Worm (Caenorhabditis elegans) whole organism, mixed stage, embryonic: ENCODE measurements around the gene rpl-26.
A peak's percentile ranks its signal among the peaks of the same experiment; 100 is the strongest.

ENCODE experiments used
- bed-3 ChIP-seq: fragments of 200-800 bp; sonication (Bioruptor generic); optimal IDR thresholded peaks from 3 replicates; lab custom pipeline; 2018; ENCODE audit warnings: mild to moderate bottlenecking, missing genetic modification characterization, moderate library complexity, missing compliant biosample characterization
- blmp-1 ChIP-seq: fragments of 150-350 bp; optimal IDR thresholded peaks from 2 replicates; lab custom pipeline; 2014; ENCODE audit warnings: missing biosample characterization, missing genetic modification characterization
- ceh-43 ChIP-seq: fragments of 200-800 bp; sonication (Bioruptor generic); optimal IDR thresholded peaks from 2 replicates; lab custom pipeline; 2018; ENCODE audit warnings: mild to moderate bottlenecking, missing genetic modification characterization, moderate library complexity, missing compliant biosample characterization
- elt-3 ChIP-seq: fragments of 150-350 bp; optimal IDR thresholded peaks from 2 replicates; lab custom pipeline; 2014; ENCODE audit warnings: missing biosample characterization, missing genetic modification characterization
- nhr-237 ChIP-seq: fragments of 150-350 bp; optimal IDR thresholded peaks from 2 replicates; lab custom pipeline; 2014; ENCODE audit warnings: missing biosample characterization, missing genetic modification characterization
- nhr-28 ChIP-seq: fragments of 150-350 bp; optimal IDR thresholded peaks from 2 replicates; lab custom pipeline; 2014; ENCODE audit warnings: missing biosample characterization, missing genetic modification characterization
- nhr-76 ChIP-seq: sonication (generic microtip); optimal IDR thresholded peaks from 2 replicates; lab custom pipeline; 2017; ENCODE audit warnings: missing biosample characterization, missing genetic modification characterization
- pha-4 ChIP-seq: fragments of 150-350 bp; optimal IDR thresholded peaks from 2 replicates; lab custom pipeline; 2018; ENCODE audit warnings: missing biosample characterization, missing genetic modification reagents, missing genetic modification characterization
- tbx-8 ChIP-seq: fragments of 200-800 bp; sonication (Bioruptor generic); optimal IDR thresholded peaks from 2 replicates; lab custom pipeline; 2018; ENCODE audit warnings: mild to moderate bottlenecking, missing genetic modification characterization, moderate library complexity, missing compliant biosample characterization
- unc-120 ChIP-seq: sonication (generic microtip); optimal IDR thresholded peaks from 2 replicates; lab custom pipeline; 2017; ENCODE audit warnings: missing genetic modification characterization, missing compliant biosample characterization; ENCODE audit not compliant: poor library complexity, severe bottlenecking
- unc-62 ChIP-seq: fragments of 150-350 bp; optimal IDR thresholded peaks from 2 replicates; lab custom pipeline; 2014; ENCODE audit warnings: missing biosample characterization, missing genetic modification reagents, missing genetic modification characterization
- ztf-11 ChIP-seq: fragments of 150-350 bp; optimal IDR thresholded peaks from 2 replicates; lab custom pipeline; 2014; ENCODE audit warnings: missing biosample characterization, missing genetic modification characterization

DNA sequence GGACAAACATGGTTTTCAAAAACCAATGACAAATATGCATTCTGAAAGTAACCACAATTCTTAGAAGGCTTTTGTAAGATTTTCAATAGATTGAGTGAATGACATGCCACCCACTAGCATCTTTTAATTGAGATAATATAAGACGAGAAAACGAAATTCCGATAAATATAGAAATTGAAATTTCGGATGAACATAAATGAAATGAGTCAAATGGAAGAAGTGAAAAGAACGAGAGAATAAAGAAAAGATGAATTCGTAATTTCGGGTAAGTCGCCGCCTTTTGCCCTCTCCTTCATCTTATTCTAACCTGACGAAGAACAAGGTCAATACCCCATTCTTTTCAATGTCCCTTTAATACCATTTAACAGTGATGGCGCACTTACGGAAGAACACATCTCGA lies 39.8 kb downstream of the rpl-26 start:
- TF ChIP-seq nhr-76 (tag; lab: Kevin White, UChicago) = no peak
- no peak for TF ChIP-seq unc-62 (GFP tag; lab: Kevin White, UChicago)
- TF ChIP-seq ceh-43 (GFP tag; lab: Kevin White, UChicago) = no peak
- no peak for TF ChIP-seq pha-4 (tag; lab: Kevin White, UChicago)
- TF ChIP-seq tbx-8 (GFP tag; lab: Kevin White, UChicago) = no peak
- TF ChIP-seq elt-3 (tag; lab: Kevin White, UChicago) = no peak
- TF ChIP-seq ztf-11 = no peak
- no peak for TF ChIP-seq nhr-237 (tag; lab: Kevin White, UChicago)
- TF ChIP-seq bed-3 = no peak
- no peak for TF ChIP-seq nhr-28 (tag; lab: Kevin White, UChicago)
- TF ChIP-seq blmp-1 = peak; percentile 86
- TF ChIP-seq unc-120 (tag; lab: Kevin White, UChicago) = no peak
